Fruit fly (Drosophila melanogaster): ENCODE data around the gene Sfp24Bb.

The Sfp24Bb gene

DNA sequence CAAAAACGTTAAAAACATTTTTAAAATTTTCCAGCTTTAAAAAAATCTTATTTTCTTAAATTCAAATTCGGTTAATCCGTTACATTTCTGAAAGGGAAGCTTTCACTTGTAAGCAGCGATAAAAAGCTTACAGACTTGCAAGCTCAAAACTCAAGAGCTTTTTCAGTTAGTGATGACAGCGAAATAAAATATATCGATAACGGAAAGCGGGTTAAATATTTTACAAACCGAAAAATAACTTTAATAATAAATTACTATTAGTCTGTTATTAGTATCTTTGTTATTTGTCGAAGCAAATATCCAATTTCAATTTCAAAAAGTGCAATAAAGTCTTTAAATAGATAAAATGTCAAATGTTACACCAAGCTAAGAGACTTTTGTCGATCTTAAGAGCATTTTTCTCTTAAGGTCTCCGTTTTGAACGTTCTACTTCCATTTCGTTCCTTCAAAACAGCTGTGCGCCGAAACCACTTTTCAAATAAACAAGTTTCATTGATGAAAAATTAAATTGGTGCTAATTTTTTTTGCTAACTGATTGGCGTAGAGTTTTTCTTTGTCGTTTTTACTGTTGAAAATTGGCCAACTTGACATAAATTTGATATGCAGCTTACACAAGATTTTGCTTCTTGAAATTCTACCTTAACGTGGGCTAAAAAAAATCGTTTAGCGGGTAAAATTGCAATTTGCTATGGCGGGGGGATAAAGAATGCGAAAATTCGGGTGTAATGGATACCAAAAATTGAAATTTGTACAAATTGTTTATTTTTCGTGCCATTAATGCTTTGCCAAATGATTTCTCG, 21.2 kb downstream of the Sfp24Bb start (continued):
- TF ChIP-seq Dll (GFP tag; IDR thresholded peaks at IDR 0.05; ENCODE audit: partially characterized antibody) (peak; percentile 87), CG5953 (GFP tag; IDR thresholded peaks at IDR 0.05) (no peak), shn (GFP tag; optimal IDR thresholded peaks at IDR 0.05) (no peak), corto (GFP tag; optimal IDR thresholded peaks at IDR 0.05) (peak; percentile 6), pzg (GFP tag; optimal IDR thresholded peaks at IDR 0.05) (peak; percentile 19), Kr (GFP tag; optimal IDR thresholded peaks at IDR 0.05) (no peak), Doc2 (GFP tag; IDR thresholded peaks at IDR 0.05) (no peak), Blimp-1 (GFP tag; optimal IDR thresholded peaks at IDR 0.05) (no peak), stwl (tag; optimal IDR thresholded peaks at IDR 0.05) (peak; percentile 14), amos (GFP tag; IDR thresholded peaks at IDR 0.05; ENCODE audit: partially characterized antibody) (peak; percentile 55; the same call in 1 of the 2 replicates), ssp (GFP tag; IDR thresholded peaks at IDR 0.05) (no peak), sens (GFP tag) (peak; percentile 57), CG34224 (GFP tag; IDR thresholded peaks at IDR 0.05; ENCODE audit: partially characterized antibody) (peak; percentile 78), Myb (GFP tag; optimal IDR thresholded peaks at IDR 0.05) (peak; percentile 73), hbn (GFP tag; IDR thresholded peaks at IDR 0.05; ENCODE audit: partially characterized antibody) (peak; percentile 74), CG10274 (GFP tag; optimal IDR thresholded peaks at IDR 0.05) (no peak), Sry-δ (GFP tag; optimal IDR thresholded peaks at IDR 0.05) (peak; percentile 50), gcm (GFP tag; optimal IDR thresholded peaks at IDR 0.05) (peak; percentile 11), Max (GFP tag; optimal IDR thresholded peaks at IDR 0.05) (no peak), BEAF-32 (GFP tag; optimal IDR thresholded peaks at IDR 0.05) (peak; percentile 67), Scr (GFP tag; IDR thresholded peaks at IDR 0.05; ENCODE audit: partially characterized antibody) (peak; percentile 78), PHDP (tag; optimal IDR thresholded peaks at IDR 0.05) (peak; percentile 8), ac (GFP tag; optimal IDR thresholded peaks at IDR 0.05) (no peak), Xbp1 (GFP tag; optimal IDR thresholded peaks at IDR 0.05) (no peak), vvl (GFP tag; IDR thresholded peaks at IDR 0.05) (no peak), CG6272 (GFP tag; IDR thresholded peaks at IDR 0.05) (no peak), disco-r (GFP tag; optimal IDR thresholded peaks at IDR 0.05) (no peak), CG8765 (GFP tag; IDR thresholded peaks at IDR 0.05) (no peak), Ravus (GFP tag; IDR thresholded peaks at IDR 0.05) (no peak), CG3726 (GFP tag; IDR thresholded peaks at IDR 0.05) (no peak), vfl (GFP tag; optimal IDR thresholded peaks at IDR 0.05) (no peak), E2f2 (GFP tag; IDR thresholded peaks at IDR 0.05) (0 out of 2 replicates have a peak, but pooled peaks have one; percentile 29), row (GFP tag; IDR thresholded peaks at IDR 0.05) (peak; percentile 70), Doc3 (GFP tag; IDR thresholded peaks at IDR 0.05; ENCODE audit: partially characterized antibody) (peak; percentile 84), Bgb (GFP tag; IDR thresholded peaks at IDR 0.05; ENCODE audit: partially characterized antibody) (peak; percentile 40; the same call in 1 of the 2 replicates), sna (GFP tag; IDR thresholded peaks at IDR 0.05; ENCODE audit: partially characterized antibody) (peak; percentile 70), CG17186 (GFP tag; optimal IDR thresholded peaks at IDR 0.05) (no peak), CG6689 (GFP tag; IDR thresholded peaks at IDR 0.05) (no peak), CG3163 (GFP tag; optimal IDR thresholded peaks at IDR 0.05) (peak; percentile 89), unc-4 (GFP tag; IDR thresholded peaks at IDR 0.05; ENCODE audit: partially characterized antibody) (peak; percentile 73), CG6854 (GFP tag; optimal IDR thresholded peaks at IDR 0.05) (no peak), CG14014 (GFP tag; IDR thresholded peaks at IDR 0.05) (0 out of 2 replicates have a peak, but pooled peaks have one; percentile 12), Trl (optimal IDR thresholded peaks at IDR 0.05) (peak; percentile 21 to 41), Trl (GFP tag; optimal IDR thresholded peaks at IDR 0.05) (no peak), Neu2 (GFP tag; optimal IDR thresholded peaks at IDR 0.05; ENCODE audit: borderline replicate concordance) (no peak), CG12391 (tag; optimal IDR thresholded peaks at IDR 0.05) (peak; percentile 51), Dp (GFP tag; optimal IDR thresholded peaks at IDR 0.05) (peak; percentile 31), Dbx (GFP tag; IDR thresholded peaks at IDR 0.05) (no peak)

Measured in whole organism, embryonic.